Worm (Caenorhabditis elegans): ENCODE measurements around the gene nlp-17.

nlp-17 gene

DNA sequence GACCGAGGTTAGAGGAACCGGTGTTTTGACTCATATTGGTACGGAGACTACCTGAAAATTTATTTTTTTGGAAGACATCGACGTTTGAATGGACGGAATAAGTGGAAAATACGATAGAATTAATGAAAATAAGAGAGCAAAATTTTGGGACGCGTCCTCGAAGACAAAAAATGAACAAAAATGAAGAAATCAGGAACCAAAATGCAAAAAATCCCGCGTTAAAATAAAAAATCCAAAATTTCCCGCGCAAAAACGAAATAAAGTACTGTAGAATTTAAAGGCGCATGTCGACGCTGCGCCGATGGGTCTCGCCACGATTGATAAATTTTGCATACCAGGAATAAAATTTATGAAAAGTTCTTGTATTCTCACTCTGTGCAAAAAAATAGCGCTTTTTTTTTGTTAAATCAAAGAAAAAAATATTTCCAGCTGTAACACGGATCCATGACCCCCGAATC, 6.6 kb upstream of the nlp-17 start, which contains the start of gene puf-3:
puf-3 (minus strand) TSS at position 51 of the 458 bp plus-strand sequence.
- no peak for TF ChIP-seq tbx-11 (GFP tag; IDR thresholded peaks at IDR 0.05)
- no peak for TF ChIP-seq aly-1 (tag; optimal IDR thresholded peaks at IDR 0.05)
- TF ChIP-seq sea-1 (GFP tag; conservative IDR thresholded peaks at IDR 0.05), result no peak
- TF ChIP-seq F13C5.2 (tag; optimal IDR thresholded peaks at IDR 0.05), result no peak
- TF ChIP-seq flt-1 (GFP tag; IDR thresholded peaks at IDR 0.05), result no peak
- no peak for TF ChIP-seq scrt-1 (GFP tag; IDR thresholded peaks at IDR 0.05)
- no peak for TF ChIP-seq ceh-13 (GFP tag; optimal IDR thresholded peaks at IDR 0.05)
- TF ChIP-seq hmbx-1 (tag; optimal IDR thresholded peaks at IDR 0.05), result no peak
- no peak for TF ChIP-seq ceh-36 (tag; optimal IDR thresholded peaks at IDR 0.05)
- TF ChIP-seq hmg-4 (GFP tag; optimal IDR thresholded peaks at IDR 0.05), result no peak
- TF ChIP-seq pes-1 (GFP tag; IDR thresholded peaks at IDR 0.05), result no peak
- no peak for TF ChIP-seq B0310.2 (tag; optimal IDR thresholded peaks at IDR 0.05)

DNA sequence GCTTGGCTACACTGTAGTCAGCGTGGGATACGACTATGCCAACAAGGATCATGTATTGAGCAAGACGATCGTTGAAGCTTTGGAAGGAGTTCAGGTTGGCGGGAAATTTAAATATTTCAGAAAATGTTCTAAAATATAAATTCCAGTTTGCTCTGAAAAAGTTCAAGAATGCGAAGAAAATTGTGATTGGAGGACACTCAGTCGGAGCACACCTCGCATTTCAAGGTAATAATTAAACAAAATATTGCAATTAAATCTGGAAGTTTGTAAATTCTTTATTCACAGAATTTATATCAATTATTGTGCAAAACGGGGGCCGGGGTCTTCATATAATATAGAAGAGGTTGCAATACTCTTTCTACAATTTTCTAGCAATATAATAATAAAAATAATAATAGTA, 4.5 kb upstream of the nlp-17 start:
- TF ChIP-seq ets-7 (tag; optimal IDR thresholded peaks at IDR 0.05) (no peak), scrt-1 (GFP tag; IDR thresholded peaks at IDR 0.05) (no peak), hmg-4 (GFP tag; optimal IDR thresholded peaks at IDR 0.05) (no peak), ama-1 (optimal IDR thresholded peaks at IDR 0.05) (no peak), aly-1 (tag; optimal IDR thresholded peaks at IDR 0.05) (no peak), sea-1 (GFP tag; conservative IDR thresholded peaks at IDR 0.05) (no peak), F13C5.2 (tag; optimal IDR thresholded peaks at IDR 0.05) (no peak), ceh-36 (tag; optimal IDR thresholded peaks at IDR 0.05) (no peak), pes-1 (GFP tag; IDR thresholded peaks at IDR 0.05) (no peak)

DNA sequence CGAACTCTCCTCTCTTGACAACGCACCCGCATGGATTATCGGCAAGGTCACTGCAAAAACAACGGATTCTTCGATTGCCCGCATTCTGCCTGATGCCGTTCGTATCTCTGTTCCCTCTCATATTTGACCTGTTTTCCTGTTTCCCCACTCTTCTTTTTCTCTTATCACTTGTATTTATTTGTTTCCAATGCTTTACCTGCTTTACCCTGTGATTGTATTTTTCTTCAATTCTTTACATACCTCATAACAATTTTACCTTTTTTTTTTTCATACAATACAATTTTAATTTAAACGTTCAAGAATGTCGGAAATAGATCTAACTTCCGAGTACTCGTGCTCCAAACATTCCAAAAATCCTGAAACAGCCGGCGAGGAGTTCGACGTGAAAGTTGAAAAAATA, 3.4 kb upstream of the nlp-17 start, which contains the start of gene afmd-2:
afmd-2 (plus strand) TSS at position 301 of the 400 bp plus-strand sequence.
- TF ChIP-seq flt-1 (GFP tag; IDR thresholded peaks at IDR 0.05) (no peak), ama-1 (optimal IDR thresholded peaks at IDR 0.05) (no peak), tbx-11 (GFP tag; IDR thresholded peaks at IDR 0.05) (no peak), B0310.2 (tag; optimal IDR thresholded peaks at IDR 0.05) (no peak), hmbx-1 (tag; optimal IDR thresholded peaks at IDR 0.05) (no peak), aly-1 (tag; optimal IDR thresholded peaks at IDR 0.05) (no peak), F13C5.2 (tag; optimal IDR thresholded peaks at IDR 0.05) (no peak), hmg-4 (GFP tag; optimal IDR thresholded peaks at IDR 0.05) (no peak)

DNA sequence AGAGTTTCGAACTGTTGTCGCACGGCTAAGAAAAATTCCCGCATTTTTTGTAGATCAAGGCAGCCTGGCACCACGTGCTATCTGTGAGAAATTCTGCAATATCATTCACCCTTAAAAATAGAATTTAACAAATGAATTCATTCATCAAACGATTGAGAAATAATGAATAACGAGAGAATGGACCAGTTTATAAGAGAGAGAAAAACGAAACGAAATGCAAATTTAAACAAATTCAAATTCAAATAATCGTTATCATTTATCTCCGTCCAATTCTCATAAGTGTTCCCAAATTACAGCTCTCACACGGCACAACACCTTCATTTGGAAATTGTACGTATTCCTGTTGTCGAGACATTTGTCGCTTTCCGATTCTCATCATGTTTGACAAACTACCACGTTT, 418 bp downstream of the nlp-17 start, which contains the start of gene seld-1:
seld-1 (plus strand) TSS at position 301 of the 400 bp plus-strand sequence.
- TF ChIP-seq ceh-13 (GFP tag; optimal IDR thresholded peaks at IDR 0.05) (no peak), ceh-36 (tag; optimal IDR thresholded peaks at IDR 0.05) (no peak), hmbx-1 (tag; optimal IDR thresholded peaks at IDR 0.05) (no peak), tra-4 (tag; optimal IDR thresholded peaks at IDR 0.05) (no peak), flt-1 (GFP tag; IDR thresholded peaks at IDR 0.05) (no peak), hnd-1 (tag; optimal IDR thresholded peaks at IDR 0.05) (no peak), tbx-11 (GFP tag; IDR thresholded peaks at IDR 0.05) (no peak), scrt-1 (GFP tag; IDR thresholded peaks at IDR 0.05) (no peak), tbx-37 (GFP tag; conservative IDR thresholded peaks at IDR 0.05) (no peak), aly-1 (tag; optimal IDR thresholded peaks at IDR 0.05) (no peak), B0310.2 (tag; optimal IDR thresholded peaks at IDR 0.05) (no peak), F13C5.2 (tag; optimal IDR thresholded peaks at IDR 0.05) (no peak), ama-1 (optimal IDR thresholded peaks at IDR 0.05) (no peak), pes-1 (GFP tag; IDR thresholded peaks at IDR 0.05) (no peak), hmg-4 (GFP tag; optimal IDR thresholded peaks at IDR 0.05) (no peak), sea-1 (GFP tag; conservative IDR thresholded peaks at IDR 0.05) (no peak), ets-7 (tag; optimal IDR thresholded peaks at IDR 0.05) (no peak)

DNA sequence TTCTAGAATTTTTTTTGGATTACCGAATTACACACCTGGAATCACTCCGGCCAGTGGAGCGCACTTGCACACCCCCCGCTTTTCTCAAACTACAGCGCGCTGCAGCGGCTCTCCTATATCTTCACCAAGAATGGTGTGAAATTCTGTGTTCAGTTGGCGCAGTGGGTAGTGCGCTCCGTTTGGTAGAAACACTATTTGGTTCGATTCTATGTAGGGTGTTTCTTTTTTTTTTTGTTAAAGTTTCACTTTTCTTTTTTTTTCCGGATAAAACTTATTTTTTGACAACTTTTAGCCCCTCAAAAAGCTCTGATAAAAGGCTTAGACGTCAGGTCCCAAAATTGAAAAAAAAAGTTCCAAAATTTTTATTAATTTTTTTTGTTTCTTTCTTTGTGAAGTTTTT, 1.5 kb downstream of the nlp-17 start:
- TF ChIP-seq scrt-1 (GFP tag; IDR thresholded peaks at IDR 0.05) (0 out of 2 replicates have a peak, but pooled peaks have one; percentile 14), flt-1 (GFP tag; IDR thresholded peaks at IDR 0.05) (peak; percentile 59), pes-1 (GFP tag; IDR thresholded peaks at IDR 0.05) (peak; percentile 63)

DNA sequence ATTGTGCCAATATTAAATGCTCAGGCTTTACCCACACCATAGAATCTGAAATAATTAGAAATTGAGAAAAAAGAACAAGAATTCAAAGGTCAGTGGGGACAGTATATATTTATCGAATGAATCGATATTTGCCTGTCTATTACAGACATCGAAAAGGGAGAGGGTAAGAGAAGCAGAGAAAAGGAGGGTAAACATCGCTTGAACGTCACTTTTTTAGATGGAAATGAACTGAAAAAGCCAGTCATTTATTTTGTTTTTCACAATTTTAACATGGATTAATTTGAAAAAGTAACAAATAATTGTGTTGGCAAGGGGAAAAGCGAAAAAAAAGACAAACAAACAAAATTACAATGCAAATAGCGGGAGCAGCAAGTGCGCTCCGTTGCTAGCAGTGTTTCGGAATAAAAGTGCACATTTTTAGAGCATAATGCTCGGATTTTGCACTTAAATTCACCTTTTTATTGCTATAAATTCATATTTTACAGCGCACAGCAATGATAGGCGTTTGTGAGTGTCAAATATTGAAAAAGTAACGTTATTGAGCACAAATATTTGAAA, 2.7 kb downstream of the nlp-17 start, which contains the start of gene tbc-9:
tbc-9 (minus strand) TSS at position 51 of the 558 bp plus-strand sequence.
- TF ChIP-seq hnd-1 (tag; optimal IDR thresholded peaks at IDR 0.05) (no peak), ceh-36 (tag; optimal IDR thresholded peaks at IDR 0.05) (no peak), ets-7 (tag; optimal IDR thresholded peaks at IDR 0.05) (no peak), tra-4 (tag; optimal IDR thresholded peaks at IDR 0.05) (no peak)

DNA sequence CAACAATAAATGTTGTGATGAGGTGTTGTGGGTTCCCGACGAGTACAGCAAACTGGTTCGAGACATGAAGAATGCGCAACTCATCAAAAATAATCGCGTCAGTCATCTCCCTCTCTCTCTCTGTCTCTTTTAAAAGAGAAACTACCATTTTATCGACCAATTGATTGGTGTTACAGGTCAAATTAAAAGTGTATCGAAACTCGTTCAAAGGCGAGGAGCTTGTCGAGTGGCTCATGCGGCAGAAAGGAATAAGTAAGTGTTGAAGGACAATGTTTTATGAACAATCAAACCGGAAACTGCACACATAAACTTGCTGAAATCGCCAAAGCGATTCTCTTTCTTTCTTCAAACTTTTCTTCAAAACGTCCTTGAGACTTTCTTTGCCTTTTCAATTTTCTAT, 11.8 kb downstream of the nlp-17 start:
- TF ChIP-seq scrt-1 (GFP tag; IDR thresholded peaks at IDR 0.05) (no peak), tra-4 (tag; optimal IDR thresholded peaks at IDR 0.05) (no peak), aly-1 (tag; optimal IDR thresholded peaks at IDR 0.05) (no peak), hmbx-1 (tag; optimal IDR thresholded peaks at IDR 0.05) (no peak), F13C5.2 (tag; optimal IDR thresholded peaks at IDR 0.05) (no peak), B0310.2 (tag; optimal IDR thresholded peaks at IDR 0.05) (no peak), sea-1 (GFP tag; conservative IDR thresholded peaks at IDR 0.05) (no peak), flt-1 (GFP tag; IDR thresholded peaks at IDR 0.05) (no peak), ceh-13 (GFP tag; optimal IDR thresholded peaks at IDR 0.05) (no peak), ceh-36 (tag; optimal IDR thresholded peaks at IDR 0.05) (no peak), ets-7 (tag; optimal IDR thresholded peaks at IDR 0.05) (no peak), ama-1 (optimal IDR thresholded peaks at IDR 0.05) (no peak), hmg-4 (GFP tag; optimal IDR thresholded peaks at IDR 0.05) (no peak)

DNA sequence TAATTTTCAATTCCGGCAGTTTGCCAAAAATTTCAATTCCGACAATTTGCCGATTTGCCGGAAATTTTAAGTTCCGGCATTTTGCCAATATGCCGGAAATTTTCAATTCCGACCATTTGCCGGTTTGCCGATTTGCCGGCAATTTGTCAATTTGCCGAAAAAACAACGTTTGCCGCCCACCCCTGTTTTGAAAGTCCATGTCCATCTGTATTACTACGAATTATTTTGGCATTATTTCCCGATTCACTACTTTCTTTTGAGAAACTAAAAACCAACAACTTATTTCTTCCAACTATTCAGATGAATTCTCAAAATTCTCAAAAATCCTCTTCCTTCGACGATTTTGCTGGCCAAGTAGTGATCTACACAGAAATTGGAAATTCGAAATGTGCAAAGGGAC, 13.3 kb downstream of the nlp-17 start, which contains the start of gene Y45F10A.7:
Y45F10A.7 (plus strand) TSS at position 301 of the 400 bp plus-strand sequence.
- TF ChIP-seq ceh-36 (tag; optimal IDR thresholded peaks at IDR 0.05) (no peak), aly-1 (tag; optimal IDR thresholded peaks at IDR 0.05) (no peak)
